Fruit fly (Drosophila melanogaster) whole organism, embryonic: ENCODE results near the gene CG5181.

Source experiments
- Antp ChIP-seq: fragments of 200-800 bp; sonication (Bioruptor generic); optimal IDR thresholded peaks from 3 replicates; lab custom pipeline; 2016; ENCODE audit warnings: missing biosample characterization, missing genetic modification characterization
- Atf3 ChIP-seq: fragments of 200-800 bp; sonication (Bioruptor generic); optimal IDR thresholded peaks from 3 replicates; lab custom pipeline; 2016; ENCODE audit warnings: missing biosample characterization, missing genetic modification characterization
- Atf6 ChIP-seq: fragments of 200-800 bp; sonication (Bioruptor generic); IDR thresholded peaks from 2 replicates; pipeline ENCODE4 v1.3.6; 2022; ENCODE audit warnings: missing biosample characterization, missing genetic modification characterization
- CG10431 ChIP-seq: fragments of 200-800 bp; sonication (Bioruptor generic); optimal IDR thresholded peaks from 3 replicates; lab custom pipeline; 2018; ENCODE audit warnings: missing biosample characterization, mild to moderate bottlenecking, missing genetic modification characterization
- CG11085 ChIP-seq: fragments of 200-800 bp; sonication (Bioruptor generic); IDR thresholded peaks from 2 replicates; pipeline ENCODE4 v1.3.6; 2022; ENCODE audit warnings: missing biosample characterization, missing genetic modification characterization
- CG11695 ChIP-seq: fragments of 200-800 bp; sonication (Bioruptor generic); IDR thresholded peaks from 3 replicates; pipeline ENCODE4 v1.3.6; 2022; ENCODE audit warnings: missing biosample characterization, missing genetic modification characterization
- CG12219 ChIP-seq: fragments of 200-800 bp; sonication (Bioruptor generic); optimal IDR thresholded peaks from 3 replicates; lab custom pipeline; 2018; ENCODE audit warnings: missing biosample characterization, mild to moderate bottlenecking, missing genetic modification characterization
- CG12391 ChIP-seq: fragments of 200-800 bp; sonication (Bioruptor generic); optimal IDR thresholded peaks from 3 replicates; lab custom pipeline; 2018; ENCODE audit warnings: missing biosample characterization, mild to moderate bottlenecking, missing genetic modification characterization, moderate library complexity
- CG13424 ChIP-seq: fragments of 200-800 bp; sonication (Bioruptor generic); optimal IDR thresholded peaks from 2 replicates; lab custom pipeline; 2019; ENCODE audit warnings: missing biosample characterization, mild to moderate bottlenecking, missing genetic modification characterization, moderate library complexity
- CG15696 ChIP-seq: fragments of 200-800 bp; sonication (Bioruptor generic); optimal IDR thresholded peaks from 2 replicates; lab custom pipeline; 2019; ENCODE audit warnings: missing biosample characterization, mild to moderate bottlenecking, missing genetic modification characterization, moderate library complexity
- CG18011 ChIP-seq: fragments of 200-800 bp; sonication (Bioruptor generic); optimal IDR thresholded peaks from 2 replicates; lab custom pipeline; 2017; ENCODE audit warnings: missing biosample characterization, missing genetic modification characterization, mild to moderate bottlenecking, moderate library complexity, missing genotype
- CG2199 ChIP-seq: fragments of 200-800 bp; sonication (Bioruptor generic); IDR thresholded peaks from 3 replicates; pipeline ENCODE4 v1.3.6; 2022; ENCODE audit warnings: missing biosample characterization, missing genetic modification characterization
- CG2712 ChIP-seq: fragments of 200-800 bp; optimal IDR thresholded peaks from 3 replicates; lab custom pipeline; 2019; ENCODE audit warnings: missing biosample characterization, mild to moderate bottlenecking, missing genetic modification characterization, moderate library complexity
- CG2875 ChIP-seq: fragments of 200-800 bp; sonication (Bioruptor generic); optimal IDR thresholded peaks from 2 replicates; lab custom pipeline; 2017; ENCODE audit warnings: missing biosample characterization, mild to moderate bottlenecking, missing genetic modification characterization, missing genetic modification reagents
- CG30020 ChIP-seq: fragments of 200-800 bp; optimal IDR thresholded peaks from 2 replicates; lab custom pipeline; 2019; ENCODE audit warnings: missing biosample characterization, mild to moderate bottlenecking, missing genetic modification characterization, moderate library complexity
- CG33213 ChIP-seq: fragments of 200-800 bp; sonication (Bioruptor generic); optimal IDR thresholded peaks from 3 replicates; lab custom pipeline; 2016; ENCODE audit warnings: missing biosample characterization, missing genetic modification characterization
- CG34224 ChIP-seq: fragments of 200-800 bp; sonication (Bioruptor generic); IDR thresholded peaks from 3 replicates; pipeline ENCODE4 v1.3.6; 2022; ENCODE audit warnings: missing biosample characterization, missing genetic modification characterization; ENCODE audit not compliant: partially characterized antibody
- CG34376 ChIP-seq: fragments of 200-800 bp; sonication (Bioruptor generic); optimal IDR thresholded peaks from 2 replicates; lab custom pipeline; 2018; ENCODE audit warnings: missing biosample characterization, mild to moderate bottlenecking, missing genetic modification characterization
- CG5245 ChIP-seq: fragments of 200-800 bp; sonication (Bioruptor generic); optimal IDR thresholded peaks from 3 replicates; lab custom pipeline; 2016; ENCODE audit warnings: missing biosample characterization, missing genetic modification characterization
- CG6654 ChIP-seq: fragments of 200-800 bp; sonication (Bioruptor generic); optimal IDR thresholded peaks from 2 replicates; lab custom pipeline; 2017; ENCODE audit warnings: missing biosample characterization, mild to moderate bottlenecking, missing genetic modification characterization
- CG8765 ChIP-seq: fragments of 200-800 bp; sonication (Bioruptor generic); IDR thresholded peaks from 2 replicates; pipeline ENCODE4 v1.3.6; 2022; ENCODE audit warnings: missing biosample characterization, missing genetic modification characterization
- CG9215 ChIP-seq: fragments of 200-800 bp; sonication (Bioruptor generic); IDR thresholded peaks from 2 replicates; pipeline ENCODE4 v1.3.6; 2022; ENCODE audit warnings: missing biosample characterization, missing genetic modification characterization
- CG9727 ChIP-seq: fragments of 200-800 bp; sonication (Bioruptor generic); optimal IDR thresholded peaks from 3 replicates; lab custom pipeline; 2017; ENCODE audit warnings: missing biosample characterization, mild to moderate bottlenecking, missing genetic modification characterization
- CG9876 ChIP-seq: fragments of 200-800 bp; sonication (Bioruptor generic); optimal IDR thresholded peaks from 2 replicates; lab custom pipeline; 2016; ENCODE audit warnings: missing biosample characterization, missing genetic modification characterization
- Camta ChIP-seq: fragments of 200-800 bp; sonication (Bioruptor generic); optimal IDR thresholded peaks from 2 replicates; lab custom pipeline; 2016; ENCODE audit warnings: missing biosample characterization, missing genetic modification characterization
- Dfd ChIP-seq, 2 experiments: fragments of >200 bp; optimal IDR thresholded peaks; 2 replicates each; lab custom pipeline; 2017; ENCODE audit warnings: missing biosample characterization in 2 of 2, missing genetic modification characterization in 2 of 2
- Dll ChIP-seq: fragments of 200-800 bp; sonication (Bioruptor generic); IDR thresholded peaks from 4 replicates; pipeline ENCODE4 v1.3.6; 2022; ENCODE audit warnings: missing biosample characterization, missing genetic modification characterization; ENCODE audit not compliant: partially characterized antibody
- Drgx ChIP-seq: fragments of 200-800 bp; sonication (Bioruptor generic); IDR thresholded peaks from 2 replicates; pipeline ENCODE4 v1.3.6; 2022; ENCODE audit warnings: missing biosample characterization, missing genetic modification characterization
- Eip74EF ChIP-seq, 2 experiments: fragments of 200-800 bp in 1 of 2; fragments of >200 bp in 1 of 2; sonication (Bioruptor generic) in 1 of 2; optimal IDR thresholded peaks; 2 replicates each; lab custom pipeline; 2017 to 2019; ENCODE audit warnings: missing biosample characterization in 2 of 2, missing genetic modification characterization in 2 of 2, mild to moderate bottlenecking in 1 of 2, moderate library complexity in 1 of 2
- H15 ChIP-seq: fragments of 200-800 bp; sonication (Bioruptor generic); IDR thresholded peaks from 3 replicates; pipeline ENCODE4 v1.3.6; 2022; ENCODE audit warnings: missing biosample characterization, missing genetic modification characterization
- MESR4 ChIP-seq: fragments of 200-800 bp; sonication (Bioruptor generic); optimal IDR thresholded peaks from 2 replicates; lab custom pipeline; 2018; ENCODE audit warnings: missing biosample characterization, mild to moderate bottlenecking, missing genetic modification characterization, moderate library complexity
- NC2α ChIP-seq: fragments of 200-800 bp; sonication (Bioruptor generic); optimal IDR thresholded peaks from 2 replicates; lab custom pipeline; 2016; ENCODE audit warnings: missing biosample characterization, missing genetic modification characterization
- Nf-YA ChIP-seq: fragments of 200-800 bp; sonication (Bioruptor generic); IDR thresholded peaks from 2 replicates; pipeline ENCODE4 v1.3.6; 2022; ENCODE audit warnings: missing biosample characterization, missing genetic modification characterization
- Nf-YB ChIP-seq: fragments of 200-800 bp; sonication (Bioruptor generic); optimal IDR thresholded peaks from 3 replicates; lab custom pipeline; 2019; ENCODE audit warnings: missing biosample characterization, mild to moderate bottlenecking, missing genetic modification characterization, moderate library complexity
- croc ChIP-seq: fragments of 200-800 bp; sonication (Bioruptor generic); conservative IDR thresholded peaks from 3 replicates; pipeline ENCODE4 v1.3.6; 2022; ENCODE audit warnings: missing biosample characterization, missing genetic modification characterization
- eve ChIP-seq, 2 experiments: fragments of >200 bp; optimal IDR thresholded peaks; 2 replicates each; lab custom pipeline; 2017; ENCODE audit warnings: missing biosample characterization in 2 of 2, missing genetic modification characterization in 2 of 2
- fd3F ChIP-seq: fragments of 200-800 bp; sonication (Bioruptor generic); optimal IDR thresholded peaks from 2 replicates; lab custom pipeline; 2018; ENCODE audit warnings: missing biosample characterization, mild to moderate bottlenecking, missing genetic modification characterization, moderate library complexity
- hb ChIP-seq: fragments of 200-800 bp; sonication (Bioruptor generic); IDR thresholded peaks from 3 replicates; pipeline ENCODE4 v1.3.6; 2022; ENCODE audit warnings: missing biosample characterization, missing genetic modification characterization; ENCODE audit not compliant: partially characterized antibody
- inv ChIP-seq: fragments of 200-800 bp; sonication (Bioruptor generic); IDR thresholded peaks from 2 replicates; pipeline ENCODE4 v1.3.6; 2022; ENCODE audit warnings: missing biosample characterization, missing genetic modification characterization; ENCODE audit not compliant: partially characterized antibody
- jigr1 ChIP-seq: fragments of 200-800 bp; sonication (Bioruptor generic); IDR thresholded peaks from 3 replicates; pipeline ENCODE4 v1.3.6; 2022; ENCODE audit warnings: missing biosample characterization, missing genetic modification characterization
- kni ChIP-seq: fragments of 200-800 bp; sonication (Bioruptor generic); optimal IDR thresholded peaks from 3 replicates; lab custom pipeline; 2017; ENCODE audit warnings: mild to moderate bottlenecking, missing biosample characterization, missing genetic modification reagents, missing genetic modification characterization
- mld ChIP-seq: fragments of 200-800 bp; sonication (Bioruptor generic); IDR thresholded peaks from 3 replicates; pipeline ENCODE4 v1.3.6; 2022; ENCODE audit warnings: missing biosample characterization, missing genetic modification characterization; ENCODE audit not compliant: partially characterized antibody
- psq ChIP-seq: fragments of 200-800 bp; sonication (Bioruptor generic); optimal IDR thresholded peaks from 2 replicates; lab custom pipeline; 2017; ENCODE audit warnings: missing biosample characterization, missing genetic modification characterization
- pzg ChIP-seq: fragments of 200-800 bp; sonication (Bioruptor generic); optimal IDR thresholded peaks from 3 replicates; lab custom pipeline; 2018; ENCODE audit warnings: missing biosample characterization, mild to moderate bottlenecking, missing genetic modification characterization, moderate library complexity
- ranshi ChIP-seq: fragments of 200-800 bp; sonication (Bioruptor generic); IDR thresholded peaks from 2 replicates; pipeline ENCODE4 v1.3.6; 2022; ENCODE audit warnings: missing biosample characterization, missing genetic modification characterization
- sim ChIP-seq: fragments of 200-800 bp; sonication (Bioruptor generic); IDR thresholded peaks from 2 replicates; pipeline ENCODE4 v1.3.6; 2022; ENCODE audit warnings: missing biosample characterization, missing genetic modification characterization
- stwl ChIP-seq: fragments of 200-800 bp; sonication (Bioruptor generic); optimal IDR thresholded peaks from 3 replicates; lab custom pipeline; 2018; ENCODE audit warnings: missing biosample characterization, mild to moderate bottlenecking, missing genetic modification characterization, moderate library complexity
- unc-4 ChIP-seq: fragments of 200-800 bp; sonication (Bioruptor generic); IDR thresholded peaks from 2 replicates; pipeline ENCODE4 v1.3.6; 2022; ENCODE audit warnings: missing biosample characterization, missing genetic modification characterization; ENCODE audit not compliant: partially characterized antibody
- zf30C ChIP-seq: fragments of 200-800 bp; sonication (Bioruptor generic); optimal IDR thresholded peaks from 3 replicates; lab custom pipeline; 2018; ENCODE audit warnings: missing biosample characterization, mild to moderate bottlenecking, missing genetic modification characterization

Gene CG5181

DNA sequence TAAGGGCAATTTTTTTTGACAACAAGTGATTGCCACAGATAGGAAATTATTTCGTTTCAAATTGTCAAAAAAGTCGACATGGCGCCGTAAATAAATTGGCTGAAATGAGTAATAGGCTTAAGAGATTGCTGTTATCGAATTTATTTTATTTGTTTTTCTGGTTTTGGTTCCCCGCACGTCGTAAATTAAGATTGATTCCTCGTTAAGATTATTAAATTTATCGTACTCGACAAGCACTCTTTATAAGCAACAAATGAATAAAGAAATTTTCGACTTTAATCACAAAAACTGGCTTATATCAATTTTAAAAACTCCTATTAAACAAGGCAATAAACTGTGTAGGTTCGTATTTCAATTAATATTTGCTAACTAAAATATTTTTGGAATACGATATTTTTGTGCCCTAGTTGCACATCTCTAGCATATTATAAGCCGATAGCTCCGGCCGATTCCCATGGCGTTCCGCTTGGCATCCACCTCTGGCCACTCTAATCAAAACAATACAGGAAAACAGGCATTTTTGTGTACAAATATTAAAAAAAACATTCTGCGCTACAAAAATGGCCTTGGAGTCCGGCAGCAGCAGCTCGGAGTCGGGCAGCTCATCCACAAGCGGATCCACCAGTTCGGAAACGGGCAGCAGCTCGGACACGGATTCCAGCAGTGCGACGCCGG is 2.5 kb upstream of the CG5181 start, which contains the start of gene chm (continued):
- no peak for TF ChIP-seq eve (GFP tag; optimal IDR thresholded peaks at IDR 0.05; lab: Kevin White, UChicago)
- no peak for TF ChIP-seq Antp (GFP tag; lab: Kevin White, UChicago)
- TF ChIP-seq CG33213 (GFP tag; lab: Kevin White, UChicago), result peak; percentile 40
- peak; percentile 75 for TF ChIP-seq mld (GFP tag; lab: Robert Waterston, UW)
- TF ChIP-seq Atf3, result no peak
- no peak for TF ChIP-seq CG10431
- no peak for TF ChIP-seq CG5245 (GFP tag; lab: Kevin White, UChicago)
- peak; percentile 17 for TF ChIP-seq CG15696 (tag; lab: Kevin White, UChicago)
- TF ChIP-seq Dll (GFP tag; lab: Robert Waterston, UW), result peak; percentile 88
- TF ChIP-seq CG30020 (tag; lab: Kevin White, UChicago), result peak; percentile 55
- no peak for TF ChIP-seq Nf-YA (GFP tag; lab: Robert Waterston, UW)
- TF ChIP-seq CG2199 (GFP tag; lab: Robert Waterston, UW), result no peak
- no peak for TF ChIP-seq CG9876 (GFP tag; lab: Kevin White, UChicago)
- TF ChIP-seq CG34224 (GFP tag; lab: Robert Waterston, UW), result peak; percentile 87
- TF ChIP-seq jigr1 (GFP tag; lab: Robert Waterston, UW), result peak; percentile 58; the same call in 1 of the 3 replicates
- peak; percentile 77 for TF ChIP-seq hb (GFP tag; lab: Robert Waterston, UW)
- no peak for TF ChIP-seq CG6654 (GFP tag; lab: Kevin White, UChicago)
- no peak for TF ChIP-seq sim (GFP tag; lab: Robert Waterston, UW)
- TF ChIP-seq CG11085 (GFP tag; lab: Robert Waterston, UW), result peak; percentile 32; the same call in 1 of the 2 replicates
- no peak for TF ChIP-seq CG18011 (GFP tag; lab: Kevin White, UChicago)
- TF ChIP-seq inv, result peak; percentile 82
- TF ChIP-seq croc, result no peak
- no peak for TF ChIP-seq NC2α (GFP tag; lab: Kevin White, UChicago)
- TF ChIP-seq fd3F, result no peak
- no peak for TF ChIP-seq Atf6 (GFP tag; lab: Robert Waterston, UW)
- no peak for TF ChIP-seq CG8765 (GFP tag; lab: Robert Waterston, UW)
- no peak for TF ChIP-seq CG9215
- peak; percentile 11; the same call in 1 of the 3 replicates for TF ChIP-seq H15 (GFP tag; lab: Robert Waterston, UW)
- peak; percentile 88 for TF ChIP-seq stwl (tag; lab: Kevin White, UChicago)
- no peak for TF ChIP-seq Nf-YB (GFP tag; lab: Kevin White, UChicago)
- peak; percentile 45 for TF ChIP-seq CG34376 (GFP tag; lab: Kevin White, UChicago)
- TF ChIP-seq Eip74EF (GFP tag; optimal IDR thresholded peaks at IDR 0.05; lab: Kevin White, UChicago), result no peak
- TF ChIP-seq psq (GFP tag; lab: Kevin White, UChicago), result no peak
- TF ChIP-seq unc-4 (GFP tag; lab: Robert Waterston, UW), result peak; percentile 91
- no peak for TF ChIP-seq Camta (GFP tag; lab: Kevin White, UChicago)
- no peak for TF ChIP-seq CG9727
- peak; percentile 80 for TF ChIP-seq pzg (GFP tag; lab: Kevin White, UChicago)
- TF ChIP-seq CG11695 (GFP tag; lab: Robert Waterston, UW), result no peak
- no peak for TF ChIP-seq Dfd (GFP tag; optimal IDR thresholded peaks at IDR 0.05; lab: Kevin White, UChicago)
- TF ChIP-seq CG2712 (tag; lab: Kevin White, UChicago), result peak; percentile 51
- TF ChIP-seq Drgx, result no peak
- TF ChIP-seq CG2875 (GFP tag; lab: Kevin White, UChicago), result no peak
- TF ChIP-seq kni, result no peak
- TF ChIP-seq MESR4 (GFP tag; lab: Kevin White, UChicago), result peak; percentile 65
- no peak for TF ChIP-seq CG12219 (GFP tag; lab: Kevin White, UChicago)
- peak; percentile 25 for TF ChIP-seq CG13424 (tag; lab: Kevin White, UChicago)
- TF ChIP-seq zf30C (GFP tag; lab: Kevin White, UChicago), result no peak
- 0 out of 2 replicates have a peak, but pooled peaks have one; percentile 21 for TF ChIP-seq ranshi (GFP tag; lab: Robert Waterston, UW)
- TF ChIP-seq CG12391, result peak; percentile 52
